Fruit fly (Drosophila melanogaster) whole organism, embryonic: Measurements from ENCODE around the gene Vajk1.

Source experiments
- CG13424 ChIP-seq: fragments of 200-800 bp; sonication (Bioruptor generic); optimal IDR thresholded peaks from 2 replicates; lab custom pipeline; 2019; ENCODE audit warnings: missing biosample characterization, mild to moderate bottlenecking, missing genetic modification characterization, moderate library complexity
- CG14050 ChIP-seq: fragments of 200-800 bp; sonication (Bioruptor generic); IDR thresholded peaks from 3 replicates; pipeline ENCODE4 v1.3.6; 2022; ENCODE audit warnings: missing biosample characterization, missing genetic modification characterization
- CG15514 ChIP-seq: fragments of 200-800 bp; sonication (Bioruptor generic); optimal IDR thresholded peaks from 3 replicates; lab custom pipeline; 2017; ENCODE audit warnings: missing biosample characterization, missing genetic modification characterization, mild to moderate bottlenecking, moderate library complexity, missing genetic modification reagents
- CG15696 ChIP-seq: fragments of 200-800 bp; sonication (Bioruptor generic); optimal IDR thresholded peaks from 2 replicates; lab custom pipeline; 2019; ENCODE audit warnings: missing biosample characterization, mild to moderate bottlenecking, missing genetic modification characterization, moderate library complexity
- CG17328 ChIP-seq: fragments of 200-800 bp; sonication (Bioruptor generic); IDR thresholded peaks from 2 replicates; pipeline ENCODE4 v1.3.6; 2022; ENCODE audit warnings: missing biosample characterization, missing genetic modification characterization
- CG17361 ChIP-seq: fragments of 200-800 bp; sonication (Bioruptor generic); IDR thresholded peaks from 3 replicates; pipeline ENCODE4 v1.3.6; 2022; ENCODE audit warnings: missing biosample characterization, missing genetic modification characterization
- CG17829 ChIP-seq: fragments of 200-800 bp; optimal IDR thresholded peaks from 2 replicates; lab custom pipeline; 2019; ENCODE audit warnings: missing biosample characterization, mild to moderate bottlenecking, missing genetic modification characterization, moderate library complexity
- CG18764 ChIP-seq: fragments of 200-800 bp; sonication (Bioruptor generic); optimal IDR thresholded peaks from 3 replicates; lab custom pipeline; 2016; ENCODE audit warnings: missing biosample characterization, missing genetic modification characterization
- CG2129 ChIP-seq: fragments of 200-800 bp; sonication (Bioruptor generic); IDR thresholded peaks from 2 replicates; pipeline ENCODE4 v1.3.6; 2022; ENCODE audit warnings: missing biosample characterization, missing genetic modification characterization; ENCODE audit not compliant: partially characterized antibody
- CG30020 ChIP-seq: fragments of 200-800 bp; optimal IDR thresholded peaks from 2 replicates; lab custom pipeline; 2019; ENCODE audit warnings: missing biosample characterization, mild to moderate bottlenecking, missing genetic modification characterization, moderate library complexity
- CG3847 ChIP-seq: fragments of 200-800 bp; sonication (Bioruptor generic); IDR thresholded peaks from 2 replicates; pipeline ENCODE4 v1.3.6; 2022; ENCODE audit warnings: missing biosample characterization, missing genetic modification characterization
- CG4617 ChIP-seq: fragments of 200-800 bp; sonication (Bioruptor generic); optimal IDR thresholded peaks from 3 replicates; lab custom pipeline; 2016; ENCODE audit warnings: missing biosample characterization, missing genetic modification characterization, borderline replicate concordance
- CG7928 ChIP-seq: fragments of 200-800 bp; sonication (Bioruptor generic); optimal IDR thresholded peaks from 2 replicates; lab custom pipeline; 2017; ENCODE audit warnings: missing biosample characterization, mild to moderate bottlenecking, missing genetic modification characterization
- CG8290 ChIP-seq, 3 experiments: fragments of 200-800 bp; sonication (Bioruptor generic); optimal IDR thresholded peaks; 2 replicates each; lab custom pipeline; 2016 to 2019; ENCODE audit warnings: missing biosample characterization in 3 of 3, missing genetic modification characterization in 3 of 3, mild to moderate bottlenecking in 2 of 3, moderate library complexity in 1 of 3
- CoRest ChIP-seq: fragments of 200-800 bp; sonication (Bioruptor generic); optimal IDR thresholded peaks from 3 replicates; lab custom pipeline; 2018; ENCODE audit warnings: missing biosample characterization, mild to moderate bottlenecking, missing genetic modification characterization, moderate library complexity
- D19B ChIP-seq: fragments of 200-800 bp; sonication (Bioruptor generic); optimal IDR thresholded peaks from 2 replicates; lab custom pipeline; 2017; ENCODE audit warnings: missing biosample characterization, mild to moderate bottlenecking, missing genetic modification characterization
- Dfd ChIP-seq, 2 experiments: fragments of >200 bp; optimal IDR thresholded peaks; 2 replicates each; lab custom pipeline; 2017; ENCODE audit warnings: missing biosample characterization in 2 of 2, missing genetic modification characterization in 2 of 2
- Dip2 ChIP-seq: fragments of 200-800 bp; sonication (Bioruptor generic); IDR thresholded peaks from 2 replicates; pipeline ENCODE4 v1.3.6; 2022; ENCODE audit warnings: missing biosample characterization, missing genetic modification characterization
- Fer3 ChIP-seq: fragments of 200-800 bp; sonication (Bioruptor generic); optimal IDR thresholded peaks from 2 replicates; lab custom pipeline; 2018; ENCODE audit warnings: missing biosample characterization, mild to moderate bottlenecking, missing genetic modification characterization, moderate library complexity
- Gug ChIP-seq: fragments of 200-800 bp; sonication (Bioruptor generic); IDR thresholded peaks from 4 replicates; pipeline ENCODE4 v1.3.6; 2022; ENCODE audit warnings: missing biosample characterization, missing genetic modification characterization
- Hmr ChIP-seq: fragments of 200-800 bp; sonication (Bioruptor generic); optimal IDR thresholded peaks from 3 replicates; lab custom pipeline; 2017; ENCODE audit warnings: mild to moderate bottlenecking, missing biosample characterization, missing genetic modification reagents, missing genetic modification characterization
- MTF-1 ChIP-seq: fragments of 200-800 bp; sonication (Bioruptor generic); optimal IDR thresholded peaks from 2 replicates; lab custom pipeline; 2018; ENCODE audit warnings: missing biosample characterization, mild to moderate bottlenecking, missing genetic modification characterization, borderline replicate concordance
- Med ChIP-seq: fragments of 200-800 bp; sonication (Bioruptor generic); peaks from one replicate; lab custom pipeline; 2016; ENCODE audit warnings: missing biosample characterization, missing genetic modification characterization, mild to moderate bottlenecking, inconsistent platforms, moderate library complexity
- Meics ChIP-seq: fragments of 200-800 bp; sonication (Bioruptor generic); optimal IDR thresholded peaks from 2 replicates; lab custom pipeline; 2017; ENCODE audit warnings: missing biosample characterization, mild to moderate bottlenecking, missing genetic modification characterization
- Mes4 ChIP-seq: fragments of 200-800 bp; sonication (Bioruptor generic); optimal IDR thresholded peaks from 2 replicates; lab custom pipeline; 2016; ENCODE audit warnings: missing biosample characterization, missing genetic modification characterization
- NC2β ChIP-seq: fragments of 200-800 bp; sonication (Bioruptor generic); optimal IDR thresholded peaks from 2 replicates; lab custom pipeline; 2016; ENCODE audit warnings: missing biosample characterization, missing genetic modification characterization
- NFAT ChIP-seq: fragments of 200-800 bp; sonication (Bioruptor generic); IDR thresholded peaks from 2 replicates; pipeline ENCODE4 v1.3.6; 2022; ENCODE audit warnings: missing biosample characterization, missing genetic modification characterization
- NK7.1 ChIP-seq: fragments of 200-800 bp; sonication (Bioruptor generic); optimal IDR thresholded peaks from 3 replicates; lab custom pipeline; 2016; ENCODE audit warnings: missing biosample characterization, missing genetic modification characterization
- Nf-YC ChIP-seq: fragments of 200-800 bp; optimal IDR thresholded peaks from 3 replicates; lab custom pipeline; 2019; ENCODE audit warnings: missing biosample characterization, mild to moderate bottlenecking, missing genetic modification characterization, moderate library complexity
- PHDP ChIP-seq: fragments of 200-800 bp; sonication (Bioruptor generic); optimal IDR thresholded peaks from 3 replicates; lab custom pipeline; 2018; ENCODE audit warnings: missing biosample characterization, mild to moderate bottlenecking, missing genetic modification characterization, moderate library complexity
- Pdp1 ChIP-seq, 2 experiments: fragments of 200-800 bp; sonication (Bioruptor generic); optimal IDR thresholded peaks; 3 replicates each; lab custom pipeline; 2016; ENCODE audit warnings: missing biosample characterization in 2 of 2, missing genetic modification characterization in 2 of 2, mild to moderate bottlenecking in 1 of 2, moderate library complexity in 1 of 2
- Scr ChIP-seq: fragments of 200-800 bp; sonication (Bioruptor generic); IDR thresholded peaks from 2 replicates; pipeline ENCODE4 v1.3.6; 2022; ENCODE audit warnings: missing biosample characterization, missing genetic modification characterization; ENCODE audit not compliant: partially characterized antibody
- Usf ChIP-seq: fragments of 200-800 bp; sonication (Bioruptor generic); optimal IDR thresholded peaks from 2 replicates; lab custom pipeline; 2017; ENCODE audit warnings: missing genotype, missing biosample characterization, missing genetic modification characterization
- YL-1 ChIP-seq: fragments of 200-800 bp; sonication (Bioruptor generic); optimal IDR thresholded peaks from 3 replicates; lab custom pipeline; 2017; ENCODE audit warnings: missing biosample characterization, mild to moderate bottlenecking, missing genetic modification characterization
- ab ChIP-seq: fragments of 200-800 bp; sonication (Bioruptor generic); optimal IDR thresholded peaks from 2 replicates; lab custom pipeline; 2016; ENCODE audit warnings: missing biosample characterization, missing genetic modification characterization
- cad ChIP-seq: fragments of >200 bp; optimal IDR thresholded peaks from 2 replicates; lab custom pipeline; 2017; ENCODE audit warnings: missing biosample characterization, missing genetic modification characterization
- ftz-f1 ChIP-seq: fragments of 200-800 bp; sonication (Bioruptor generic); optimal IDR thresholded peaks from 2 replicates; lab custom pipeline; 2016; ENCODE audit warnings: missing biosample characterization, missing genetic modification characterization
- gsb ChIP-seq: fragments of 200-800 bp; sonication (Bioruptor generic); IDR thresholded peaks from 2 replicates; pipeline ENCODE4 v1.3.6; 2022; ENCODE audit warnings: missing biosample characterization, missing genetic modification characterization
- lola ChIP-seq, 3 experiments: fragments of >200 bp in 2 of 3; fragments of 200-800 bp in 1 of 3; sonication (Bioruptor generic) in 1 of 3; optimal IDR thresholded peaks; 2 replicates each; lab custom pipeline; 2017 to 2019; ENCODE audit warnings: missing biosample characterization in 3 of 3, missing genetic modification characterization in 3 of 3, mild to moderate bottlenecking in 1 of 3, moderate library complexity in 1 of 3
- nau ChIP-seq: fragments of 200-800 bp; sonication (Bioruptor generic); optimal IDR thresholded peaks from 3 replicates; lab custom pipeline; 2017; ENCODE audit warnings: missing biosample characterization, mild to moderate bottlenecking, missing genetic modification characterization, missing genetic modification reagents
- onecut ChIP-seq: fragments of 200-800 bp; sonication (Bioruptor generic); IDR thresholded peaks from 2 replicates; pipeline ENCODE4 v1.3.6; 2022; ENCODE audit warnings: missing biosample characterization, missing genetic modification characterization
- scrt ChIP-seq: fragments of 200-800 bp; sonication (Bioruptor generic); optimal IDR thresholded peaks from 2 replicates; lab custom pipeline; 2018; ENCODE audit warnings: missing biosample characterization, mild to moderate bottlenecking, missing genetic modification characterization, moderate library complexity
- sens ChIP-seq: fragments of 200-800 bp; sonication (Bioruptor generic); peaks from one replicate; lab custom pipeline; 2016; ENCODE audit warnings: missing biosample characterization, missing genetic modification characterization
- so ChIP-seq: fragments of 200-800 bp; sonication (Bioruptor generic); IDR thresholded peaks from 3 replicates; pipeline ENCODE4 v1.3.6; 2022; ENCODE audit warnings: missing biosample characterization, missing genetic modification characterization
- stwl ChIP-seq: fragments of 200-800 bp; sonication (Bioruptor generic); optimal IDR thresholded peaks from 3 replicates; lab custom pipeline; 2018; ENCODE audit warnings: missing biosample characterization, mild to moderate bottlenecking, missing genetic modification characterization, moderate library complexity
- ttk ChIP-seq: fragments of 200-800 bp; sonication (Bioruptor generic); IDR thresholded peaks from 2 replicates; pipeline ENCODE4 v2.1.2; 2022; ENCODE audit warnings: missing biosample characterization, missing genetic modification characterization
- vfl ChIP-seq: fragments of 200-800 bp; sonication (Bioruptor generic); optimal IDR thresholded peaks from 2 replicates; lab custom pipeline; 2016; ENCODE audit warnings: missing biosample characterization, missing genetic modification characterization
- wdn ChIP-seq: fragments of 200-800 bp; sonication (Bioruptor generic); IDR thresholded peaks from 2 replicates; pipeline ENCODE4 v1.3.6; 2022; ENCODE audit warnings: missing biosample characterization, missing genetic modification characterization
- zen ChIP-seq: fragments of 200-800 bp; sonication (Bioruptor generic); optimal IDR thresholded peaks from 3 replicates; lab custom pipeline; 2018; ENCODE audit warnings: missing biosample characterization, mild to moderate bottlenecking, missing genetic modification characterization, moderate library complexity
- zfh2 ChIP-seq: fragments of 200-800 bp; sonication (Bioruptor generic); optimal IDR thresholded peaks from 2 replicates; lab custom pipeline; 2016; ENCODE audit warnings: missing biosample characterization, missing genetic modification characterization

Gene Vajk1

dm6 chr2L:13878801-13879200 lies 44.6 kb downstream of the Vajk1 start (continued):
- TF ChIP-seq CG8290 (GFP tag; optimal IDR thresholded peaks at IDR 0.05; lab: Kevin White, UChicago) (no peak), CG8290 (tag; optimal IDR thresholded peaks at IDR 0.05; lab: Kevin White, UChicago) (peak in 1 of 2 experiments; percentile 74), Dfd (GFP tag; optimal IDR thresholded peaks at IDR 0.05; lab: Kevin White, UChicago) (no peak), CG7928 (GFP tag; lab: Kevin White, UChicago) (no peak), Pdp1 (GFP tag; optimal IDR thresholded peaks at IDR 0.05; lab: Kevin White, UChicago) (peak in 1 of 2 experiments; percentile 40), CG15696 (tag; lab: Kevin White, UChicago) (no peak), onecut (peak; percentile 29; the same call in 1 of the 2 replicates), Hmr (GFP tag; lab: Kevin White, UChicago) (peak; percentile 12), lola (GFP tag; optimal IDR thresholded peaks at IDR 0.05; lab: Kevin White, UChicago) (no peak), zen (no peak), ttk (GFP tag; lab: Robert Waterston, UW) (peak; percentile 44; the same call in 1 of the 2 replicates), Nf-YC (peak; percentile 29), stwl (tag; lab: Kevin White, UChicago) (peak; percentile 4), scrt (GFP tag; lab: Kevin White, UChicago) (peak; percentile 55), D19B (GFP tag; lab: Kevin White, UChicago) (no peak), CG18764 (GFP tag; lab: Kevin White, UChicago) (no peak), sens (GFP tag; lab: Kevin White, UChicago) (peak; percentile 85), nau (peak; percentile 27), Med (peak; percentile 94), CG17829 (tag; lab: Kevin White, UChicago) (peak; percentile 15), cad (GFP tag; lab: Kevin White, UChicago) (no peak), wdn (GFP tag; lab: Robert Waterston, UW) (peak; percentile 32; the same call in 1 of the 2 replicates), CoRest (no peak), PHDP (tag; lab: Kevin White, UChicago) (peak; percentile 17), Gug (GFP tag; lab: Robert Waterston, UW) (peak; percentile 33; the same call in 1 of the 4 replicates), Scr (peak; percentile 26; the same call in 1 of the 2 replicates), NK7.1 (GFP tag; lab: Kevin White, UChicago) (no peak), CG4617 (GFP tag; lab: Kevin White, UChicago) (no peak), Meics (GFP tag; lab: Kevin White, UChicago) (peak; percentile 18), CG2129 (no peak), NC2β (GFP tag; lab: Kevin White, UChicago) (no peak), CG13424 (peak; percentile 3), CG3847 (GFP tag; lab: Robert Waterston, UW) (peak; percentile 16; the same call in 1 of the 2 replicates), MTF-1 (GFP tag; lab: Kevin White, UChicago) (peak; percentile 7), ftz-f1 (GFP tag; lab: Kevin White, UChicago) (peak; percentile 23), gsb (0 out of 2 replicates have a peak, but pooled peaks have one; percentile 45), Usf (GFP tag; lab: Kevin White, UChicago) (no peak), NFAT (no peak), zfh2 (peak; percentile 29), CG14050 (no peak), CG30020 (tag; lab: Kevin White, UChicago) (no peak), vfl (GFP tag; lab: Kevin White, UChicago) (peak; percentile 7), Mes4 (no peak), Dip2 (no peak), ab (no peak), Fer3 (tag; lab: Kevin White, UChicago) (peak; percentile 15), YL-1 (GFP tag; lab: Kevin White, UChicago) (no peak), CG17361 (GFP tag; lab: Robert Waterston, UW) (no peak; the same call in 2 of the 3 replicates), CG15514 (peak; percentile 28), so (GFP tag; lab: Robert Waterston, UW) (peak; percentile 48; the same call in 1 of the 3 replicates), CG17328 (GFP tag; lab: Robert Waterston, UW) (peak; percentile 40; the same call in 1 of the 2 replicates)
